Fruit fly (Drosophila melanogaster) whole organism, embryonic: ENCODE measurements around the gene drm.

Experiments
- Aef1 ChIP-seq: fragments of 200-800 bp; sonication (Bioruptor generic); IDR thresholded peaks from 3 replicates; pipeline ENCODE4 v1.3.6; 2022; ENCODE audit warnings: missing biosample characterization, missing genetic modification characterization
- CG10274 ChIP-seq: fragments of 200-800 bp; sonication (Bioruptor generic); optimal IDR thresholded peaks from 3 replicates; lab custom pipeline; 2017; ENCODE audit warnings: missing biosample characterization, mild to moderate bottlenecking, missing genetic modification characterization
- CG10462 ChIP-seq: fragments of 200-800 bp; sonication (Bioruptor generic); optimal IDR thresholded peaks from 2 replicates; lab custom pipeline; 2016; ENCODE audit warnings: missing biosample characterization, missing genetic modification characterization
- CG10959 ChIP-seq: fragments of 200-800 bp; sonication (Bioruptor generic); IDR thresholded peaks from 2 replicates; pipeline ENCODE4 v1.3.6; 2022; ENCODE audit warnings: missing biosample characterization, missing genetic modification characterization
- CG11398 ChIP-seq: fragments of 200-800 bp; sonication (Bioruptor generic); optimal IDR thresholded peaks from 2 replicates; lab custom pipeline; 2016; ENCODE audit warnings: missing biosample characterization, missing genetic modification characterization
- CG11504 ChIP-seq: fragments of 200-800 bp; sonication (Bioruptor generic); optimal IDR thresholded peaks from 3 replicates; lab custom pipeline; 2019; ENCODE audit warnings: missing biosample characterization, mild to moderate bottlenecking, missing genetic modification characterization, moderate library complexity
- CG13424 ChIP-seq: fragments of 200-800 bp; sonication (Bioruptor generic); optimal IDR thresholded peaks from 2 replicates; lab custom pipeline; 2019; ENCODE audit warnings: missing biosample characterization, mild to moderate bottlenecking, missing genetic modification characterization, moderate library complexity
- CG15073 ChIP-seq: fragments of 200-800 bp; sonication (Bioruptor generic); optimal IDR thresholded peaks from 2 replicates; lab custom pipeline; 2016; ENCODE audit warnings: missing biosample characterization, missing genetic modification characterization
- CG15514 ChIP-seq: fragments of 200-800 bp; sonication (Bioruptor generic); optimal IDR thresholded peaks from 3 replicates; lab custom pipeline; 2017; ENCODE audit warnings: missing biosample characterization, missing genetic modification characterization, mild to moderate bottlenecking, moderate library complexity, missing genetic modification reagents
- CG1603 ChIP-seq: fragments of 200-800 bp; sonication (Bioruptor generic); optimal IDR thresholded peaks from 2 replicates; lab custom pipeline; 2019; ENCODE audit warnings: missing biosample characterization, mild to moderate bottlenecking, missing genetic modification characterization, moderate library complexity
- CG16779 ChIP-seq: fragments of 200-800 bp; sonication (Bioruptor generic); IDR thresholded peaks from 2 replicates; pipeline ENCODE4 v1.3.6; 2022; ENCODE audit warnings: missing biosample characterization, missing genetic modification characterization
- CG17328 ChIP-seq: fragments of 200-800 bp; sonication (Bioruptor generic); IDR thresholded peaks from 2 replicates; pipeline ENCODE4 v1.3.6; 2022; ENCODE audit warnings: missing biosample characterization, missing genetic modification characterization
- CG17385 ChIP-seq: fragments of 200-800 bp; sonication (Bioruptor generic); optimal IDR thresholded peaks from 3 replicates; lab custom pipeline; 2018; ENCODE audit warnings: missing biosample characterization, mild to moderate bottlenecking, missing genetic modification characterization
- CG17802 ChIP-seq: fragments of 200-800 bp; sonication (Bioruptor generic); optimal IDR thresholded peaks from 2 replicates; lab custom pipeline; 2018; ENCODE audit warnings: missing biosample characterization, mild to moderate bottlenecking, missing genetic modification characterization, moderate library complexity
- CG17912 ChIP-seq: fragments of 200-800 bp; sonication (Bioruptor generic); optimal IDR thresholded peaks from 2 replicates; lab custom pipeline; 2018; ENCODE audit warnings: missing biosample characterization, mild to moderate bottlenecking, missing genetic modification characterization
- CG18764 ChIP-seq: fragments of 200-800 bp; sonication (Bioruptor generic); optimal IDR thresholded peaks from 3 replicates; lab custom pipeline; 2016; ENCODE audit warnings: missing biosample characterization, missing genetic modification characterization
- CG2199 ChIP-seq: fragments of 200-800 bp; sonication (Bioruptor generic); IDR thresholded peaks from 3 replicates; pipeline ENCODE4 v1.3.6; 2022; ENCODE audit warnings: missing biosample characterization, missing genetic modification characterization
- CG32767 ChIP-seq: fragments of 200-800 bp; sonication (Bioruptor generic); IDR thresholded peaks from 2 replicates; pipeline ENCODE4 v1.3.6; 2022; ENCODE audit warnings: missing biosample characterization, missing genetic modification characterization
- CG3726 ChIP-seq: fragments of 200-800 bp; sonication (Bioruptor generic); IDR thresholded peaks from 3 replicates; pipeline ENCODE4, ENCODE4 v1.3.6; 2022; ENCODE audit warnings: missing biosample characterization, missing genetic modification characterization
- CG3995 ChIP-seq: fragments of 200-800 bp; sonication (Bioruptor generic); optimal IDR thresholded peaks from 3 replicates; lab custom pipeline; 2016; ENCODE audit warnings: missing biosample characterization, missing genetic modification characterization
- CG7556 ChIP-seq: fragments of 200-800 bp; sonication (Bioruptor generic); optimal IDR thresholded peaks from 2 replicates; lab custom pipeline; 2017; ENCODE audit warnings: missing biosample characterization, mild to moderate bottlenecking, missing genetic modification characterization
- CG8388 ChIP-seq: fragments of 200-800 bp; sonication (Bioruptor generic); optimal IDR thresholded peaks from 2 replicates; lab custom pipeline; 2019; ENCODE audit warnings: missing biosample characterization, mild to moderate bottlenecking, missing genetic modification characterization, moderate library complexity
- CG8924 ChIP-seq: fragments of 200-800 bp; optimal IDR thresholded peaks from 3 replicates; lab custom pipeline; 2019; ENCODE audit warnings: missing biosample characterization, mild to moderate bottlenecking, missing genetic modification characterization, moderate library complexity
- CG8944 ChIP-seq: fragments of 200-800 bp; sonication (Bioruptor generic); optimal IDR thresholded peaks from 3 replicates; lab custom pipeline; 2016; ENCODE audit warnings: missing biosample characterization, missing genetic modification characterization
- D19A ChIP-seq: fragments of 200-800 bp; optimal IDR thresholded peaks from 3 replicates; lab custom pipeline; 2019; ENCODE audit warnings: missing biosample characterization, mild to moderate bottlenecking, missing genetic modification characterization, moderate library complexity
- E2f2 ChIP-seq: fragments of 200-800 bp; sonication (Bioruptor generic); IDR thresholded peaks from 2 replicates; pipeline ENCODE4 v1.3.6; 2022; ENCODE audit warnings: missing biosample characterization, missing genetic modification characterization
- Eip74EF ChIP-seq, 2 experiments: fragments of 200-800 bp in 1 of 2; fragments of >200 bp in 1 of 2; sonication (Bioruptor generic) in 1 of 2; optimal IDR thresholded peaks; 2 replicates each; lab custom pipeline; 2017 to 2019; ENCODE audit warnings: missing biosample characterization in 2 of 2, missing genetic modification characterization in 2 of 2, mild to moderate bottlenecking in 1 of 2, moderate library complexity in 1 of 2
- HLH3B ChIP-seq: fragments of 200-800 bp; sonication (Bioruptor generic); IDR thresholded peaks from 2 replicates; pipeline ENCODE4 v1.3.6; 2022; ENCODE audit warnings: missing biosample characterization, missing genetic modification characterization
- Kr ChIP-seq: fragments of 200-800 bp; sonication (Bioruptor generic); optimal IDR thresholded peaks from 2 replicates; lab custom pipeline; 2017; ENCODE audit warnings: missing biosample characterization, mild to moderate bottlenecking, missing genetic modification characterization
- Max ChIP-seq: fragments of 200-800 bp; sonication (Bioruptor generic); optimal IDR thresholded peaks from 2 replicates; lab custom pipeline; 2016; ENCODE audit warnings: missing biosample characterization, mild to moderate bottlenecking, missing genetic modification characterization
- Nf-YA ChIP-seq: fragments of 200-800 bp; sonication (Bioruptor generic); IDR thresholded peaks from 2 replicates; pipeline ENCODE4 v1.3.6; 2022; ENCODE audit warnings: missing biosample characterization, missing genetic modification characterization
- Nf-YC ChIP-seq: fragments of 200-800 bp; optimal IDR thresholded peaks from 3 replicates; lab custom pipeline; 2019; ENCODE audit warnings: missing biosample characterization, mild to moderate bottlenecking, missing genetic modification characterization, moderate library complexity
- Six4 ChIP-seq: fragments of 200-800 bp; sonication (Bioruptor generic); optimal IDR thresholded peaks from 2 replicates; lab custom pipeline; 2016; ENCODE audit warnings: missing biosample characterization, missing genetic modification characterization
- Sox100B ChIP-seq: fragments of 200-800 bp; sonication (Bioruptor generic); optimal IDR thresholded peaks from 3 replicates; lab custom pipeline; 2018; ENCODE audit warnings: missing biosample characterization, mild to moderate bottlenecking, missing genetic modification characterization
- ewg ChIP-seq: fragments of 200-800 bp; sonication (Bioruptor generic); optimal IDR thresholded peaks from 3 replicates; lab custom pipeline; 2017; ENCODE audit warnings: mild to moderate bottlenecking, missing biosample characterization, missing genetic modification reagents, missing genetic modification characterization
- jumu ChIP-seq: fragments of 200-800 bp; sonication (Bioruptor generic); optimal IDR thresholded peaks from 3 replicates; lab custom pipeline; 2016; ENCODE audit warnings: missing biosample characterization, missing genetic modification characterization
- kay ChIP-seq: fragments of 200-800 bp; sonication (Bioruptor generic); optimal IDR thresholded peaks from 2 replicates; lab custom pipeline; 2016; ENCODE audit warnings: missing biosample characterization, missing genetic modification characterization
- kni ChIP-seq: fragments of 200-800 bp; sonication (Bioruptor generic); optimal IDR thresholded peaks from 3 replicates; lab custom pipeline; 2017; ENCODE audit warnings: mild to moderate bottlenecking, missing biosample characterization, missing genetic modification reagents, missing genetic modification characterization
- lov ChIP-seq, 2 experiments: fragments of 200-800 bp in 1 of 2; fragments of >200 bp in 1 of 2; sonication (Bioruptor generic) in 1 of 2; IDR thresholded peaks in 1 of 2; optimal IDR thresholded peaks in 1 of 2; 2 replicates in 1 of 2; 3 replicates in 1 of 2; pipeline versions ENCODE4 v1.3.6 to Lab custom; 2017 to 2022; ENCODE audit warnings: missing biosample characterization in 1 of 2, missing genetic modification characterization in 1 of 2
- nerfin-1 ChIP-seq: fragments of 200-800 bp; sonication (Bioruptor generic); optimal IDR thresholded peaks from 3 replicates; lab custom pipeline; 2019; ENCODE audit warnings: missing biosample characterization, mild to moderate bottlenecking, missing genetic modification characterization, moderate library complexity
- phol ChIP-seq: fragments of 200-800 bp; sonication (Bioruptor generic); optimal IDR thresholded peaks from 3 replicates; lab custom pipeline; 2018; ENCODE audit warnings: missing biosample characterization, mild to moderate bottlenecking, missing genetic modification characterization, moderate library complexity
- salm ChIP-seq: fragments of 200-800 bp; sonication (Bioruptor generic); optimal IDR thresholded peaks from 2 replicates; lab custom pipeline; 2018; ENCODE audit warnings: missing biosample characterization, mild to moderate bottlenecking, missing genetic modification characterization
- scrt ChIP-seq: fragments of 200-800 bp; sonication (Bioruptor generic); optimal IDR thresholded peaks from 2 replicates; lab custom pipeline; 2018; ENCODE audit warnings: missing biosample characterization, mild to moderate bottlenecking, missing genetic modification characterization, moderate library complexity
- slou ChIP-seq: fragments of 200-800 bp; sonication (Bioruptor generic); optimal IDR thresholded peaks from 3 replicates; lab custom pipeline; 2016; ENCODE audit warnings: missing biosample characterization, missing genetic modification characterization
- sr ChIP-seq: fragments of 200-800 bp; sonication (Bioruptor generic); IDR thresholded peaks from 3 replicates; pipeline ENCODE4 v1.3.6; 2022; ENCODE audit warnings: missing biosample characterization, missing genetic modification characterization
- tap ChIP-seq: fragments of 200-800 bp; optimal IDR thresholded peaks from 3 replicates; lab custom pipeline; 2019; ENCODE audit warnings: missing biosample characterization, mild to moderate bottlenecking, missing genetic modification characterization, moderate library complexity
- wek ChIP-seq: fragments of 200-800 bp; sonication (Bioruptor generic); optimal IDR thresholded peaks from 3 replicates; lab custom pipeline; 2018; ENCODE audit warnings: missing biosample characterization, mild to moderate bottlenecking, missing genetic modification characterization, moderate library complexity
- zfh2 ChIP-seq: fragments of 200-800 bp; sonication (Bioruptor generic); optimal IDR thresholded peaks from 2 replicates; lab custom pipeline; 2016; ENCODE audit warnings: missing biosample characterization, missing genetic modification characterization

The drm gene

DNA sequence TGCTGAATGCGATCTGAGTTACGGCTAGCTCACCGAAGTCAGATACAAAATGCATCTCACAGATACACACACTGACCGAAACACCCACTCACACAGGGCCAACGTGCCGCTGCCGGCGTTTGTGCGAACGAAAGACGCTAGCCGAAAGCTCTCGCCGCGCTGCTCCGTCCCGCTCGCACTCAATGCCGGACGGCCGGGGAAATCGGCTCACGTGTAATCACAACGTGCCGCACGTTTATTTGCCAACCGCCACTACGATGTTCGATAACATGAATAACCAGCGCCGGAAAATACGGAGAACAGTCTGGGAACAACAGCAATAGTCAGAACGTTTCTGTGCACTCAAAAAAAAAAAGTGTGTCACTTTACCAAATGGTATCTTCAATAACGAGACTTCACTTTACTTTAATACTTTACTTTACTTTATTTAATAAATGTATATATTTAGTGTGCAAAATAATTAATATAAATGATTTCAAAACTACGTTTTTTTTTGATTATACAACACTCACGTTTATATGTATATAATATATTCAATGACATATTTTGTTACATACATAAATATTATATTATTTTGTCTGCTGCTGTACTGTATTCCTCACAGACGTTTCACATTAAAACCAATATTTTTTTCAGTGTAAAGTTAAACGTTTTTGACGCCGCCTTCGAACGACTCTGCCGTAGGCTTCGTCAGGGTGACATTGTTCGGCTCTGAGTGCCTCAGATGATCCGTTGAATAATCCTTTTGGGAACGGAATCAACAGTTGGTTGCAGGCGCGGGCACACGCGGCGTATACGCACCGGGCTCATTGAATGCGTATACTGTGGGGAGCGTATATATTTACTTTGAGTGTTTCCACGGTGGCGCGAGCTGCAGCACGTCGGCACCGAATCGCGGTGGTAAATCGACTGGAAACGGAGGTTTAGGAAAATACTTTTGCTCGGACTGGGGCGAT lies 31.6 kb upstream of the drm start, which contains the start of gene tim (continued):
- TF ChIP-seq kni (no peak), Sox100B (GFP tag; lab: Kevin White, UChicago) (no peak), Kr (GFP tag; lab: Kevin White, UChicago) (no peak), ewg (GFP tag; lab: Kevin White, UChicago) (peak; percentile 14), Max (GFP tag; lab: Kevin White, UChicago) (peak; percentile 9), salm (tag; lab: Kevin White, UChicago) (peak; percentile 1), wek (no peak), D19A (tag; lab: Kevin White, UChicago) (no peak), CG17912 (GFP tag; lab: Kevin White, UChicago) (no peak), sr (GFP tag; lab: Robert Waterston, UW) (peak; percentile 91), Aef1 (GFP tag; lab: Robert Waterston, UW) (no peak), scrt (GFP tag; lab: Kevin White, UChicago) (no peak), CG32767 (GFP tag; lab: Robert Waterston, UW) (no peak), Six4 (GFP tag; lab: Kevin White, UChicago) (no peak), CG15073 (GFP tag; lab: Kevin White, UChicago) (no peak), zfh2 (GFP tag; lab: Kevin White, UChicago) (no peak), CG10959 (GFP tag; lab: Robert Waterston, UW) (no peak), tap (no peak), CG10274 (GFP tag; lab: Kevin White, UChicago) (no peak), Nf-YA (GFP tag; lab: Robert Waterston, UW) (0 out of 2 replicates have a peak, but pooled peaks have one; percentile 15), CG1603 (tag; lab: Kevin White, UChicago) (no peak), kay (no peak), CG8924 (tag; lab: Kevin White, UChicago) (peak; percentile 48), lov (optimal IDR thresholded peaks at IDR 0.05; lab: Kevin White, UChicago) (no peak), lov (GFP tag; IDR thresholded peaks at IDR 0.05; lab: Robert Waterston, UW) (no peak), jumu (GFP tag; lab: Kevin White, UChicago) (no peak), CG2199 (GFP tag; lab: Robert Waterston, UW) (no peak), phol (peak; percentile 64), CG17802 (no peak), CG8388 (GFP tag; lab: Kevin White, UChicago) (peak; percentile 27), CG11504 (tag; lab: Kevin White, UChicago) (peak; percentile 76), CG3995 (no peak), CG13424 (tag; lab: Kevin White, UChicago) (peak; percentile 56), CG18764 (no peak), Eip74EF (GFP tag; optimal IDR thresholded peaks at IDR 0.05; lab: Kevin White, UChicago) (no peak), slou (GFP tag; lab: Kevin White, UChicago) (no peak), CG17328 (GFP tag; lab: Robert Waterston, UW) (no peak), CG3726 (no peak), nerfin-1 (tag; lab: Kevin White, UChicago) (no peak), CG11398 (no peak), CG7556 (GFP tag; lab: Kevin White, UChicago) (peak; percentile 73), E2f2 (GFP tag; lab: Robert Waterston, UW) (no peak), CG10462 (no peak), CG15514 (GFP tag; lab: Kevin White, UChicago) (peak; percentile 20), CG8944 (GFP tag; lab: Kevin White, UChicago) (no peak), HLH3B (0 out of 2 replicates have a peak, but pooled peaks have one; percentile 42), CG16779 (no peak), Nf-YC (no peak), CG17385 (GFP tag; lab: Kevin White, UChicago) (peak; percentile 44)
